Worm (Caenorhabditis elegans) whole organism, L3 larva: ENCODE data around the gene F56A4.3.
"Not testable (repeated sequence)": the region's sequence is repeated elsewhere in the genome, so short reads cannot be mapped to it uniquely, and the experiment has no call there.

Source experiments
- ama-1 ChIP-seq: fragments of 150-350 bp; optimal IDR thresholded peaks from 2 replicates; lab custom pipeline; 2018
- ceh-9 ChIP-seq: sonication (generic microtip); optimal IDR thresholded peaks from 2 replicates; lab custom pipeline; 2018; ENCODE audit warnings: missing biosample characterization, missing genetic modification characterization
- egl-27 ChIP-seq: sonication (generic microtip); optimal IDR thresholded peaks from 4 replicates; lab custom pipeline; 2017; ENCODE audit warnings: missing biosample characterization, missing genetic modification reagents, missing genetic modification characterization
- elt-1 ChIP-seq: fragments of 150-350 bp; optimal IDR thresholded peaks from 2 replicates; lab custom pipeline; 2014; ENCODE audit warnings: missing biosample characterization, missing genetic modification characterization
- lin-39 ChIP-seq: fragments of 150-350 bp; optimal IDR thresholded peaks from 2 replicates; lab custom pipeline; 2018; ENCODE audit warnings: missing biosample characterization, missing genetic modification reagents, missing genetic modification characterization
- mdl-1 ChIP-seq: fragments of 150-350 bp; optimal IDR thresholded peaks from 2 replicates; lab custom pipeline; 2014; ENCODE audit warnings: missing biosample characterization, missing genetic modification characterization
- mml-1 ChIP-seq: fragments of 150-350 bp; sonication (generic microtip); optimal IDR thresholded peaks from 3 replicates; lab custom pipeline; 2014; ENCODE audit warnings: missing biosample characterization, missing genetic modification characterization
- nhr-76 ChIP-seq: fragments of 150-350 bp; sonication (generic microtip); optimal IDR thresholded peaks from 5 replicates; lab custom pipeline; 2014; ENCODE audit warnings: missing biosample characterization, missing genetic modification characterization
- pha-4 ChIP-seq: fragments of 150-350 bp; optimal IDR thresholded peaks from 2 replicates; lab custom pipeline; 2014; ENCODE audit warnings: missing biosample characterization, missing genetic modification reagents, missing genetic modification characterization
- skn-1 ChIP-seq: fragments of 150-350 bp; optimal IDR thresholded peaks from 2 replicates; lab custom pipeline; 2014; ENCODE audit warnings: missing biosample characterization, missing genetic modification characterization
- snpc-4 ChIP-seq: fragments of 150-350 bp; optimal IDR thresholded peaks from 2 replicates; lab custom pipeline; 2014; ENCODE audit warnings: missing biosample characterization, missing genetic modification characterization
- zag-1 ChIP-seq: fragments of 150-350 bp; optimal IDR thresholded peaks from 2 replicates; lab custom pipeline; 2014; ENCODE audit warnings: missing biosample characterization, missing genetic modification characterization
- ztf-11 ChIP-seq: fragments of 150-350 bp; optimal IDR thresholded peaks from 2 replicates; lab custom pipeline; 2014; ENCODE audit warnings: missing biosample characterization, missing genetic modification characterization

DNA sequence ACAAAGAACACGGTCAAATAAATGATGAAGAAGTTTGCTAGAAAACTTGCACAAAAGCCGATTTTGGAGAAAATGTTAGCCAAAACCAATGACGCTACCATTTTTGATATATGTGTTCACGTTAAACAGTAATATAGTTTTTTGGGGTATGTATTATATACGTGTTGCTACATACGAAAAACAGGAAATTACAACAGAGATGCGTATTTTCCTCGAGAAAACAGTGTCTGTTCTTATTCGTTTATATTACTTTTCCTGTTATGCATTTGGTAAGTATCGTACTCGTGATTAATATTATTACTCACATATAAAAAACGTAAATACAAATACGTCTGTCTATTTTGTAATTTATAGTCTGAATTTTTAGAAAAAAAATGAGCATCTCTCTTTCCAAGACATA lies 46.0 kb upstream of the F56A4.3 start, which contains the start of gene str-265:
- not testable (repeated sequence) for TF ChIP-seq ztf-11 (tag; lab: Kevin White, UChicago); egl-27 (tag; lab: Kevin White, UChicago); skn-1; lin-39; nhr-76 (tag; lab: Kevin White, UChicago); ama-1 (lab: Kevin White, UChicago); elt-1 (tag; lab: Kevin White, UChicago); mdl-1; mml-1 (tag; lab: Kevin White, UChicago); zag-1 (tag; lab: Kevin White, UChicago); snpc-4 (tag; lab: Kevin White, UChicago); pha-4 (tag; lab: Kevin White, UChicago); ceh-9 (tag; lab: Kevin White, UChicago)
